Worm (Caenorhabditis elegans) whole organism, L2 larva: ENCODE data around the gene rle-1.

Experiments
- C34F6.9 ChIP-seq: fragments of 150-350 bp; optimal IDR thresholded peaks from 2 replicates; lab custom pipeline; 2014; ENCODE audit warnings: missing biosample characterization, missing genetic modification characterization
- F13H6.1 ChIP-seq: sonication (generic microtip); optimal IDR thresholded peaks from 2 replicates; lab custom pipeline; 2016; ENCODE audit warnings: missing genetic modification characterization, missing compliant biosample characterization
- Y55F3AM.14 ChIP-seq: fragments of 200-800 bp; sonication (Bioruptor generic); optimal IDR thresholded peaks from 2 replicates; lab custom pipeline; 2018; ENCODE audit warnings: mild to moderate bottlenecking, missing genetic modification characterization, missing compliant biosample characterization
- ZK546.5 ChIP-seq: sonication (generic microtip); optimal IDR thresholded peaks from 2 replicates; lab custom pipeline; 2017; ENCODE audit warnings: missing biosample characterization, missing genetic modification characterization
- alr-1 ChIP-seq: fragments of 150-350 bp; optimal IDR thresholded peaks from 2 replicates; lab custom pipeline; 2014; ENCODE audit warnings: missing biosample characterization, missing genetic modification characterization
- aly-2 ChIP-seq: fragments of 150-350 bp; optimal IDR thresholded peaks from 2 replicates; lab custom pipeline; 2014; ENCODE audit warnings: missing biosample characterization, missing genetic modification characterization
- ama-1 ChIP-seq: fragments of 150-350 bp; optimal IDR thresholded peaks from 2 replicates; lab custom pipeline; 2018; ENCODE audit warnings: inconsistent platforms
- blmp-1 ChIP-seq: sonication (generic microtip); optimal IDR thresholded peaks from 2 replicates; lab custom pipeline; 2017; ENCODE audit warnings: missing genetic modification characterization, mild to moderate bottlenecking, missing compliant biosample characterization, antibody characterized with exemption, moderate library complexity; ENCODE audit not compliant: insufficient read depth
- ceh-82 ChIP-seq: fragments of 150-350 bp; optimal IDR thresholded peaks from 2 replicates; lab custom pipeline; 2014; ENCODE audit warnings: missing biosample characterization, missing genetic modification characterization
- crh-2 ChIP-seq: sonication (generic microtip); optimal IDR thresholded peaks from 2 replicates; lab custom pipeline; 2017; ENCODE audit warnings: missing biosample characterization, missing genetic modification characterization
- dmd-4 ChIP-seq: sonication (generic microtip); optimal IDR thresholded peaks from 2 replicates; lab custom pipeline; 2017; ENCODE audit warnings: missing biosample characterization, missing genetic modification characterization
- elt-3 ChIP-seq: sonication (generic microtip); optimal IDR thresholded peaks from 2 replicates; lab custom pipeline; 2017; ENCODE audit warnings: missing biosample characterization, missing genetic modification characterization
- fos-1 ChIP-seq: fragments of 150-350 bp; optimal IDR thresholded peaks from 2 replicates; lab custom pipeline; 2014; ENCODE audit warnings: missing biosample characterization, missing genetic modification characterization
- gmeb-1 ChIP-seq: fragments of 150-350 bp; optimal IDR thresholded peaks from 2 replicates; lab custom pipeline; 2014; ENCODE audit warnings: missing biosample characterization, missing genetic modification characterization
- lin-11 ChIP-seq: fragments of 150-350 bp; sonication (generic microtip); optimal IDR thresholded peaks from 2 replicates; lab custom pipeline; 2014; ENCODE audit warnings: missing biosample characterization, missing genetic modification characterization, inconsistent platforms, mixed read lengths
- lin-13 ChIP-seq: fragments of 150-350 bp; optimal IDR thresholded peaks from 2 replicates; lab custom pipeline; 2014; ENCODE audit warnings: missing biosample characterization, missing genetic modification reagents, missing genetic modification characterization
- lin-39 ChIP-seq: fragments of 150-350 bp; optimal IDR thresholded peaks from 2 replicates; lab custom pipeline; 2014; ENCODE audit warnings: missing biosample characterization, missing genetic modification reagents, missing genetic modification characterization
- lsy-2 ChIP-seq, 2 experiments: fragments of 150-350 bp in 1 of 2; sonication (generic microtip) in 1 of 2; optimal IDR thresholded peaks; 2 replicates each; lab custom pipeline; 2014 to 2017; ENCODE audit warnings: missing biosample characterization in 2 of 2, missing genetic modification characterization in 2 of 2
- mbf-1 ChIP-seq: sonication (generic microtip); optimal IDR thresholded peaks from 2 replicates; lab custom pipeline; 2017; ENCODE audit warnings: missing biosample characterization, missing genetic modification characterization
- nhr-10 ChIP-seq: sonication (generic microtip); optimal IDR thresholded peaks from 2 replicates; lab custom pipeline; 2017; ENCODE audit warnings: missing biosample characterization, missing genetic modification characterization
- nhr-12 ChIP-seq: fragments of 150-350 bp; optimal IDR thresholded peaks from 2 replicates; lab custom pipeline; 2014; ENCODE audit warnings: missing biosample characterization, missing genetic modification characterization
- nhr-129 ChIP-seq: fragments of 150-350 bp; optimal IDR thresholded peaks from 2 replicates; lab custom pipeline; 2014; ENCODE audit warnings: missing biosample characterization, missing genetic modification characterization
- nhr-23 ChIP-seq: fragments of 150-350 bp; optimal IDR thresholded peaks from 2 replicates; lab custom pipeline; 2014; ENCODE audit warnings: missing biosample characterization, missing genetic modification reagents, missing genetic modification characterization
- nhr-237 ChIP-seq: fragments of 150-350 bp; optimal IDR thresholded peaks from 2 replicates; lab custom pipeline; 2014; ENCODE audit warnings: missing biosample characterization, missing genetic modification characterization
- nhr-25 ChIP-seq: fragments of 150-350 bp; sonication (generic microtip); optimal IDR thresholded peaks from 3 replicates; lab custom pipeline; 2014; ENCODE audit warnings: missing biosample characterization, missing genetic modification characterization
- nhr-6 ChIP-seq: fragments of 150-350 bp; optimal IDR thresholded peaks from 2 replicates; lab custom pipeline; 2014; ENCODE audit warnings: missing biosample characterization, missing genetic modification characterization
- nhr-77 ChIP-seq: fragments of 150-350 bp; optimal IDR thresholded peaks from 2 replicates; lab custom pipeline; 2014; ENCODE audit warnings: missing biosample characterization, missing genetic modification characterization
- peb-1 ChIP-seq: fragments of 150-350 bp; optimal IDR thresholded peaks from 2 replicates; lab custom pipeline; 2014; ENCODE audit warnings: missing biosample characterization, missing genetic modification characterization
- sem-4 ChIP-seq: fragments of 150-350 bp; optimal IDR thresholded peaks from 2 replicates; lab custom pipeline; 2014; ENCODE audit warnings: missing biosample characterization, missing genetic modification reagents, missing genetic modification characterization
- snpc-4 ChIP-seq: fragments of 150-350 bp; optimal IDR thresholded peaks from 2 replicates; lab custom pipeline; 2014; ENCODE audit warnings: missing biosample characterization, missing genetic modification characterization
- unc-39 ChIP-seq: fragments of 150-350 bp; optimal IDR thresholded peaks from 2 replicates; lab custom pipeline; 2014; ENCODE audit warnings: missing biosample characterization, missing genetic modification characterization
- unc-55 ChIP-seq: fragments of 150-350 bp; sonication (generic microtip); optimal IDR thresholded peaks from 3 replicates; lab custom pipeline; 2014; ENCODE audit warnings: missing biosample characterization, missing genetic modification reagents, missing genetic modification characterization
- unc-62 ChIP-seq: fragments of 150-350 bp; optimal IDR thresholded peaks from 2 replicates; lab custom pipeline; 2014; ENCODE audit warnings: missing biosample characterization, missing genetic modification reagents, missing genetic modification characterization
- ztf-11 ChIP-seq: sonication (generic microtip); optimal IDR thresholded peaks from 2 replicates; lab custom pipeline; 2017; ENCODE audit warnings: missing biosample characterization, missing genetic modification characterization
- ztf-4 ChIP-seq: fragments of 150-350 bp; optimal IDR thresholded peaks from 2 replicates; lab custom pipeline; 2014; ENCODE audit warnings: missing biosample characterization, missing genetic modification characterization

rle-1 gene

ce11 chrIII:10908543-10908942 is 27.5 kb upstream of the rle-1 start:
- no peak for TF ChIP-seq nhr-6 (tag; lab: Kevin White, UChicago)
- TF ChIP-seq lsy-2 (tag; optimal IDR thresholded peaks at IDR 0.05; lab: Kevin White, UChicago): no peak
- TF ChIP-seq mbf-1 (tag; lab: Kevin White, UChicago): no peak
- TF ChIP-seq unc-55 (GFP tag; lab: Kevin White, UChicago): no peak
- TF ChIP-seq lin-11: no peak
- TF ChIP-seq nhr-10 (tag; lab: Kevin White, UChicago): no peak
- TF ChIP-seq crh-2 (tag; lab: Kevin White, UChicago): no peak
- TF ChIP-seq peb-1: no peak
- TF ChIP-seq F13H6.1 (tag; lab: Kevin White, UChicago): no peak
- TF ChIP-seq nhr-77: no peak
- TF ChIP-seq elt-3 (tag; lab: Kevin White, UChicago): no peak
- TF ChIP-seq gmeb-1: peak; percentile 43
- TF ChIP-seq nhr-25 (tag; lab: Kevin White, UChicago): peak; percentile 95

- TF ChIP-seq nhr-25 (tag; lab: Kevin White, UChicago): no peak
- TF ChIP-seq dmd-4 (tag; lab: Kevin White, UChicago): no peak
- no peak for TF ChIP-seq ceh-82 (tag; lab: Kevin White, UChicago)
Measured at ce11 chrIII:10909166-10909565, 26.9 kb upstream of the rle-1 start.

- TF ChIP-seq nhr-77 (no peak), alr-1 (no peak), C34F6.9 (tag; lab: Kevin White, UChicago) (no peak), nhr-237 (no peak), sem-4 (tag; lab: Kevin White, UChicago) (no peak), crh-2 (tag; lab: Kevin White, UChicago) (no peak), ztf-4 (tag; lab: Kevin White, UChicago) (no peak), ceh-82 (tag; lab: Kevin White, UChicago) (no peak), ztf-11 (tag; lab: Kevin White, UChicago) (no peak), fos-1 (tag; lab: Kevin White, UChicago) (no peak), nhr-129 (no peak), blmp-1 (no peak), snpc-4 (no peak), nhr-12 (tag; lab: Kevin White, UChicago) (no peak)
Measured at ce11 chrIII:10911160-10911559, 24.9 kb upstream of the rle-1 start, which contains the start of gene cut-6. Gene cut-6 (plus strand): TSS chrIII:10911460.

ce11 chrIII:10914971-10915370 is 21.1 kb upstream of the rle-1 start:
- TF ChIP-seq blmp-1: no peak
- no peak for TF ChIP-seq nhr-237
- no peak for TF ChIP-seq nhr-10 (tag; lab: Kevin White, UChicago)
- no peak for TF ChIP-seq sem-4 (tag; lab: Kevin White, UChicago)
- no peak for TF ChIP-seq nhr-6 (tag; lab: Kevin White, UChicago)
- no peak for TF ChIP-seq ztf-11 (tag; lab: Kevin White, UChicago)
- TF ChIP-seq elt-3 (tag; lab: Kevin White, UChicago): no peak
- no peak for TF ChIP-seq F13H6.1 (tag; lab: Kevin White, UChicago)

- TF ChIP-seq lin-39 (tag; lab: Kevin White, UChicago) (no peak), ZK546.5 (tag; lab: Kevin White, UChicago) (no peak), Y55F3AM.14 (GFP tag; lab: Kevin White, UChicago) (no peak), mbf-1 (tag; lab: Kevin White, UChicago) (no peak), nhr-23 (tag; lab: Kevin White, UChicago) (no peak), aly-2 (tag; lab: Kevin White, UChicago) (no peak), nhr-129 (no peak), crh-2 (tag; lab: Kevin White, UChicago) (no peak)
- TF ChIP-seq, all 48 proteins: peak for 0
Measured at ce11 chrIII:10920044-10920443, 16.0 kb upstream of the rle-1 start, which contains the start of gene vab-7. Gene vab-7 (plus strand): TSS chrIII:10920344.

ce11 chrIII:10921474-10921873 is 14.6 kb upstream of the rle-1 start:
- no peak for TF ChIP-seq C34F6.9 (tag; lab: Kevin White, UChicago)
- no peak for TF ChIP-seq nhr-25 (tag; lab: Kevin White, UChicago)
- TF ChIP-seq crh-2 (tag; lab: Kevin White, UChicago): no peak
- TF ChIP-seq unc-39: no peak
- TF ChIP-seq lsy-2 (tag; optimal IDR thresholded peaks at IDR 0.05; lab: Kevin White, UChicago): no peak
- TF ChIP-seq snpc-4: no peak
- TF ChIP-seq ama-1 (lab: Kevin White, UChicago): no peak
- TF ChIP-seq nhr-237: no peak
- TF ChIP-seq nhr-77: no peak
- TF ChIP-seq alr-1: no peak
- TF ChIP-seq unc-55 (GFP tag; lab: Kevin White, UChicago): no peak
- TF ChIP-seq lin-39 (tag; lab: Kevin White, UChicago): no peak
- no peak for TF ChIP-seq unc-62 (GFP tag; lab: Kevin White, UChicago)
- no peak for TF ChIP-seq nhr-129
- TF ChIP-seq lin-13 (GFP tag; lab: Kevin White, UChicago): no peak
- TF ChIP-seq nhr-23 (tag; lab: Kevin White, UChicago): no peak
